Fruit fly (Drosophila melanogaster): ENCODE measurements around the gene Nprl2.
A peak's percentile ranks its signal among the peaks of the same experiment; 100 is the strongest.

The Nprl2 gene

dm6 chrX:16930465-16931286, 46.5 kb upstream of the Nprl2 start (continued):
- no peak for TF ChIP-seq her (GFP tag; optimal IDR thresholded peaks at IDR 0.05)
- peak; percentile 65; the same call in 1 of the 2 replicates for TF ChIP-seq wor (GFP tag; IDR thresholded peaks at IDR 0.05)
- TF ChIP-seq Dp (GFP tag; optimal IDR thresholded peaks at IDR 0.05) = no peak
- TF ChIP-seq Fer1 (GFP tag; optimal IDR thresholded peaks at IDR 0.05) = peak; percentile 68
- peak; percentile 33 for TF ChIP-seq sd (tag; optimal IDR thresholded peaks at IDR 0.05)
- no peak for TF ChIP-seq CG3163 (GFP tag; optimal IDR thresholded peaks at IDR 0.05)
- peak; percentile 63 for TF ChIP-seq CG6689 (GFP tag; IDR thresholded peaks at IDR 0.05)
- peak; percentile 68 for TF ChIP-seq fd96Cb (tag; optimal IDR thresholded peaks at IDR 0.05)
- peak; percentile 86 for TF ChIP-seq CG32767 (GFP tag; IDR thresholded peaks at IDR 0.05)
- TF ChIP-seq sr (GFP tag; IDR thresholded peaks at IDR 0.05) = no peak
- no peak for TF ChIP-seq bbx (GFP tag; IDR thresholded peaks at IDR 0.05; ENCODE audit: partially characterized antibody)
- TF ChIP-seq Trl (optimal IDR thresholded peaks at IDR 0.05) = no peak
- TF ChIP-seq Trl (GFP tag; optimal IDR thresholded peaks at IDR 0.05) = peak; percentile 24
- TF ChIP-seq CG2116 (GFP tag; optimal IDR thresholded peaks at IDR 0.05) = no peak
- peak; percentile 73 for TF ChIP-seq Fer3 (tag; optimal IDR thresholded peaks at IDR 0.05)
- TF ChIP-seq exex (tag; optimal IDR thresholded peaks at IDR 0.05) = no peak
- peak; percentile 35 for TF ChIP-seq onecut (GFP tag; IDR thresholded peaks at IDR 0.05)
- TF ChIP-seq Spps (tag; optimal IDR thresholded peaks at IDR 0.05) = peak; percentile 7
- peak; percentile 32 for TF ChIP-seq Camta (GFP tag; optimal IDR thresholded peaks at IDR 0.05)
- TF ChIP-seq Dip3 (GFP tag; optimal IDR thresholded peaks at IDR 0.05) = no peak
- peak; percentile 64 for TF ChIP-seq CG4424 (GFP tag; optimal IDR thresholded peaks at IDR 0.05)
- TF ChIP-seq bowl (GFP tag; IDR thresholded peaks at IDR 0.05) = peak; percentile 24; the same call in 1 of the 2 replicates
- TF ChIP-seq bab2 (GFP tag; optimal IDR thresholded peaks at IDR 0.05) = peak; percentile 40
- TF ChIP-seq CG13123 (GFP tag; optimal IDR thresholded peaks at IDR 0.05) = no peak
- TF ChIP-seq CG2712 (tag; optimal IDR thresholded peaks at IDR 0.05) = peak; percentile 72
- TF ChIP-seq org-1 (GFP tag; optimal IDR thresholded peaks at IDR 0.05) = peak; percentile 19
- TF ChIP-seq CG6175 (GFP tag; IDR thresholded peaks at IDR 0.05) = peak; percentile 54; the same call in 1 of the 3 replicates
- peak; percentile 47 for TF ChIP-seq Chrac-16 (GFP tag; optimal IDR thresholded peaks at IDR 0.05)
- TF ChIP-seq klu (GFP tag; IDR thresholded peaks at IDR 0.05) = 0 out of 2 replicates have a peak, but pooled peaks have one; percentile 18
- TF ChIP-seq CG16863 (GFP tag; optimal IDR thresholded peaks at IDR 0.05) = peak; percentile 6
- TF ChIP-seq jigr1 (GFP tag; IDR thresholded peaks at IDR 0.05) = peak; percentile 42; the same call in 2 of the 3 replicates
- peak; percentile 37 for TF ChIP-seq tap (tag; optimal IDR thresholded peaks at IDR 0.05)
- peak; percentile 53; the same call in 2 of the 3 replicates for TF ChIP-seq croc (GFP tag; conservative IDR thresholded peaks at IDR 0.05)
- peak; percentile 9 for TF ChIP-seq lbe (GFP tag; optimal IDR thresholded peaks at IDR 0.05)
- peak; percentile 41; the same call in 1 of the 3 replicates for TF ChIP-seq CG34422 (GFP tag; IDR thresholded peaks at IDR 0.05)
- TF ChIP-seq Hr3 (GFP tag; optimal IDR thresholded peaks at IDR 0.05) = peak; percentile 65
- peak; percentile 62; the same call in 1 of the 2 replicates for TF ChIP-seq Nf-YA (GFP tag; IDR thresholded peaks at IDR 0.05)
- peak; percentile 44 for TF ChIP-seq CG9215 (GFP tag; IDR thresholded peaks at IDR 0.05)
- TF ChIP-seq CG32532 (GFP tag; IDR thresholded peaks at IDR 0.05) = peak; percentile 78
- no peak for TF ChIP-seq CG13624 (GFP tag; optimal IDR thresholded peaks at IDR 0.05)
- no peak for TF ChIP-seq sc (optimal IDR thresholded peaks at IDR 0.05)
- TF ChIP-seq sc (GFP tag; optimal IDR thresholded peaks at IDR 0.05) = peak; percentile 17
- TF ChIP-seq NK7.1 (GFP tag; optimal IDR thresholded peaks at IDR 0.05) = no peak
- peak; percentile 55; the same call in 1 of the 2 replicates for TF ChIP-seq Oaz (GFP tag; IDR thresholded peaks at IDR 0.05)
- no peak for TF ChIP-seq BEAF-32 (GFP tag; optimal IDR thresholded peaks at IDR 0.05)
- TF ChIP-seq ewg (GFP tag; optimal IDR thresholded peaks at IDR 0.05) = peak; percentile 34
- no peak for TF ChIP-seq Elba2 (GFP tag; optimal IDR thresholded peaks at IDR 0.05)
- peak; percentile 55 for TF ChIP-seq CG12659 (GFP tag; optimal IDR thresholded peaks at IDR 0.05)
- no peak for TF ChIP-seq CG1832 (GFP tag; optimal IDR thresholded peaks at IDR 0.05)
- peak; percentile 76 for TF ChIP-seq Xrp1 (GFP tag; IDR thresholded peaks at IDR 0.05)
